Worm (Caenorhabditis elegans) whole organism, L3 larva: ENCODE results near the gene F47C12.8.
A peak's percentile ranks its signal among the peaks of the same experiment; 100 is the strongest.

Source experiments
- R02D3.7 ChIP-seq: fragments of 150-350 bp; optimal IDR thresholded peaks from 2 replicates; lab custom pipeline; 2014; ENCODE audit warnings: missing biosample characterization, missing genetic modification characterization
- ZK546.5 ChIP-seq: sonication (generic microtip); optimal IDR thresholded peaks from 2 replicates; lab custom pipeline; 2017; ENCODE audit warnings: missing biosample characterization, missing genetic modification characterization
- aly-2 ChIP-seq: fragments of 150-350 bp; optimal IDR thresholded peaks from 2 replicates; lab custom pipeline; 2014; ENCODE audit warnings: missing biosample characterization, missing genetic modification characterization
- ama-1 ChIP-seq: fragments of 150-350 bp; optimal IDR thresholded peaks from 2 replicates; lab custom pipeline; 2018
- ceh-28 ChIP-seq: fragments of 150-350 bp; optimal IDR thresholded peaks from 2 replicates; lab custom pipeline; 2014; ENCODE audit warnings: missing biosample characterization, missing genetic modification reagents, missing genetic modification characterization
- ceh-9 ChIP-seq: sonication (generic microtip); optimal IDR thresholded peaks from 2 replicates; lab custom pipeline; 2018; ENCODE audit warnings: missing biosample characterization, missing genetic modification characterization
- daf-12 ChIP-seq: fragments of 150-350 bp; optimal IDR thresholded peaks from 2 replicates; lab custom pipeline; 2014; ENCODE audit warnings: missing biosample characterization, missing genetic modification reagents, missing genetic modification characterization
- egl-27 ChIP-seq: sonication (generic microtip); optimal IDR thresholded peaks from 4 replicates; lab custom pipeline; 2017; ENCODE audit warnings: missing biosample characterization, missing genetic modification reagents, missing genetic modification characterization
- elt-1 ChIP-seq: fragments of 150-350 bp; optimal IDR thresholded peaks from 2 replicates; lab custom pipeline; 2014; ENCODE audit warnings: missing biosample characterization, missing genetic modification characterization
- elt-2 ChIP-seq: sonication (generic microtip); optimal IDR thresholded peaks from 2 replicates; lab custom pipeline; 2016; ENCODE audit warnings: missing genetic modification reagents, mild to moderate bottlenecking, missing genetic modification characterization, missing compliant biosample characterization
- elt-3 ChIP-seq, 3 experiments: fragments of 150-350 bp in 1 of 3; sonication (generic microtip) in 2 of 3; optimal IDR thresholded peaks; 2 replicates in 2 of 3; 4 replicates in 1 of 3; lab custom pipeline; 2014 to 2017; ENCODE audit warnings: missing biosample characterization in 3 of 3, missing genetic modification characterization in 3 of 3
- eor-1 ChIP-seq, 2 experiments: fragments of 150-350 bp; optimal IDR thresholded peaks; 2 replicates each; lab custom pipeline; 2014 to 2018; ENCODE audit warnings: missing biosample characterization in 2 of 2, missing genetic modification characterization in 2 of 2
- fkh-10 ChIP-seq: sonication (generic microtip); optimal IDR thresholded peaks from 2 replicates; lab custom pipeline; 2017; ENCODE audit warnings: missing biosample characterization, missing genetic modification reagents, missing genetic modification characterization
- fkh-2 ChIP-seq: fragments of 150-350 bp; optimal IDR thresholded peaks from 2 replicates; lab custom pipeline; 2014; ENCODE audit warnings: missing biosample characterization, missing genetic modification reagents, missing genetic modification characterization
- fos-1 ChIP-seq: fragments of 150-350 bp; optimal IDR thresholded peaks from 2 replicates; lab custom pipeline; 2014; ENCODE audit warnings: missing biosample characterization, missing genetic modification characterization
- hmg-11 ChIP-seq: sonication (generic microtip); optimal IDR thresholded peaks from 2 replicates; lab custom pipeline; 2016; ENCODE audit warnings: missing genetic modification characterization, missing compliant biosample characterization
- jun-1 ChIP-seq: fragments of 150-350 bp; optimal IDR thresholded peaks from 2 replicates; lab custom pipeline; 2014; ENCODE audit warnings: missing biosample characterization, missing genetic modification reagents, missing genetic modification characterization
- lin-15B ChIP-seq: fragments of 150-350 bp; optimal IDR thresholded peaks from 2 replicates; lab custom pipeline; 2014; ENCODE audit warnings: missing biosample characterization, missing genetic modification characterization
- lin-39 ChIP-seq: fragments of 150-350 bp; optimal IDR thresholded peaks from 2 replicates; lab custom pipeline; 2018; ENCODE audit warnings: missing biosample characterization, missing genetic modification reagents, missing genetic modification characterization
- lsy-12 ChIP-seq: sonication (generic microtip); optimal IDR thresholded peaks from 2 replicates; lab custom pipeline; 2016; ENCODE audit warnings: mild to moderate bottlenecking, missing genetic modification characterization, missing compliant biosample characterization
- mdl-1 ChIP-seq: fragments of 150-350 bp; optimal IDR thresholded peaks from 2 replicates; lab custom pipeline; 2014; ENCODE audit warnings: missing biosample characterization, missing genetic modification characterization
- nfya-1 ChIP-seq: sonication (generic microtip); optimal IDR thresholded peaks from 2 replicates; lab custom pipeline; 2017; ENCODE audit warnings: missing genetic modification characterization, mild to moderate bottlenecking, missing compliant biosample characterization, antibody characterized with exemption, moderate library complexity; ENCODE audit not compliant: insufficient read depth
- nhr-12 ChIP-seq: fragments of 150-350 bp; optimal IDR thresholded peaks from 2 replicates; lab custom pipeline; 2014; ENCODE audit warnings: missing biosample characterization, missing genetic modification characterization
- nhr-23 ChIP-seq: fragments of 150-350 bp; optimal IDR thresholded peaks from 2 replicates; lab custom pipeline; 2014; ENCODE audit warnings: missing biosample characterization, missing genetic modification reagents, missing genetic modification characterization
- nhr-237 ChIP-seq: fragments of 150-350 bp; optimal IDR thresholded peaks from 2 replicates; lab custom pipeline; 2014; ENCODE audit warnings: missing biosample characterization, missing genetic modification characterization
- nhr-25 ChIP-seq: sonication (generic microtip); optimal IDR thresholded peaks from 2 replicates; lab custom pipeline; 2017; ENCODE audit warnings: missing biosample characterization, missing genetic modification characterization
- nhr-43 ChIP-seq: sonication (generic microtip); optimal IDR thresholded peaks from 2 replicates; lab custom pipeline; 2016; ENCODE audit warnings: mild to moderate bottlenecking, missing genetic modification characterization, missing compliant biosample characterization; ENCODE audit not compliant: poor library complexity, severe bottlenecking
- nhr-67 ChIP-seq: fragments of 150-350 bp; optimal IDR thresholded peaks from 2 replicates; lab custom pipeline; 2014; ENCODE audit warnings: missing biosample characterization, missing genetic modification characterization
- nhr-76 ChIP-seq: fragments of 150-350 bp; sonication (generic microtip); optimal IDR thresholded peaks from 5 replicates; lab custom pipeline; 2014; ENCODE audit warnings: missing biosample characterization, missing genetic modification characterization
- nhr-77 ChIP-seq: fragments of 150-350 bp; optimal IDR thresholded peaks from 2 replicates; lab custom pipeline; 2014; ENCODE audit warnings: missing biosample characterization, missing genetic modification characterization
- pha-4 ChIP-seq: fragments of 150-350 bp; optimal IDR thresholded peaks from 2 replicates; lab custom pipeline; 2014; ENCODE audit warnings: missing biosample characterization, missing genetic modification reagents, missing genetic modification characterization
- pqm-1 ChIP-seq: fragments of 150-350 bp; optimal IDR thresholded peaks from 2 replicates; lab custom pipeline; 2017; ENCODE audit warnings: missing biosample characterization, missing genetic modification characterization, inconsistent platforms
- sea-2 ChIP-seq: fragments of 150-350 bp; sonication (generic microtip); optimal IDR thresholded peaks from 4 replicates; lab custom pipeline; 2014; ENCODE audit warnings: missing biosample characterization, missing genetic modification reagents, missing genetic modification characterization
- skn-1 ChIP-seq: fragments of 150-350 bp; optimal IDR thresholded peaks from 2 replicates; lab custom pipeline; 2014; ENCODE audit warnings: missing biosample characterization, missing genetic modification characterization
- snpc-4 ChIP-seq: fragments of 150-350 bp; optimal IDR thresholded peaks from 2 replicates; lab custom pipeline; 2014; ENCODE audit warnings: missing biosample characterization, missing genetic modification characterization
- tbx-2 ChIP-seq: sonication (generic microtip); optimal IDR thresholded peaks from 2 replicates; lab custom pipeline; 2016; ENCODE audit warnings: mild to moderate bottlenecking, missing genetic modification characterization, missing compliant biosample characterization
- unc-39 ChIP-seq: sonication (generic microtip); optimal IDR thresholded peaks from 4 replicates; lab custom pipeline; 2017; ENCODE audit warnings: missing biosample characterization, missing genetic modification characterization
- unc-62 ChIP-seq: fragments of 150-350 bp; sonication (generic microtip); optimal IDR thresholded peaks from 4 replicates; lab custom pipeline; 2014; ENCODE audit warnings: missing biosample characterization, missing genetic modification reagents, missing genetic modification characterization
- ztf-4 ChIP-seq: fragments of 150-350 bp; optimal IDR thresholded peaks from 2 replicates; lab custom pipeline; 2014; ENCODE audit warnings: missing biosample characterization, missing genetic modification characterization

Gene F47C12.8

ce11 chrIV:4032350-4032749 is 33.9 kb upstream of the F47C12.8 start:
- TF ChIP-seq elt-1 (tag; lab: Kevin White, UChicago) (no peak), elt-2 (tag; lab: Kevin White, UChicago) (peak; percentile 70), elt-3 (tag; optimal IDR thresholded peaks at IDR 0.05; lab: Kevin White, UChicago) (peak in 2 of 3 experiments; percentile 57 to 87)

- TF ChIP-seq elt-1 (tag; lab: Kevin White, UChicago) (peak; percentile 76), sea-2 (GFP tag; lab: Kevin White, UChicago) (no peak), unc-62 (peak; percentile 48), aly-2 (no peak), nhr-25 (tag; lab: Kevin White, UChicago) (peak; percentile 84), nhr-23 (tag; lab: Kevin White, UChicago) (peak; percentile 75), nhr-67 (tag; lab: Kevin White, UChicago) (no peak), ceh-28 (tag; lab: Kevin White, UChicago) (no peak), egl-27 (no peak), lin-15B (tag; lab: Kevin White, UChicago) (peak; percentile 92), nhr-12 (tag; lab: Kevin White, UChicago) (no peak), mdl-1 (tag; lab: Kevin White, UChicago) (no peak), tbx-2 (tag; lab: Kevin White, UChicago) (no peak), pqm-1 (tag; lab: Kevin White, UChicago) (no peak), elt-3 (tag; optimal IDR thresholded peaks at IDR 0.05; lab: Kevin White, UChicago) (peak in 1 of 3 experiments; percentile 15), R02D3.7 (tag; lab: Kevin White, UChicago) (peak; percentile 28), nhr-43 (tag; lab: Kevin White, UChicago) (peak; percentile 56)
Observed at ce11 chrIV:4030917-4031599, 32.6 kb upstream of the F47C12.8 start.

DNA sequence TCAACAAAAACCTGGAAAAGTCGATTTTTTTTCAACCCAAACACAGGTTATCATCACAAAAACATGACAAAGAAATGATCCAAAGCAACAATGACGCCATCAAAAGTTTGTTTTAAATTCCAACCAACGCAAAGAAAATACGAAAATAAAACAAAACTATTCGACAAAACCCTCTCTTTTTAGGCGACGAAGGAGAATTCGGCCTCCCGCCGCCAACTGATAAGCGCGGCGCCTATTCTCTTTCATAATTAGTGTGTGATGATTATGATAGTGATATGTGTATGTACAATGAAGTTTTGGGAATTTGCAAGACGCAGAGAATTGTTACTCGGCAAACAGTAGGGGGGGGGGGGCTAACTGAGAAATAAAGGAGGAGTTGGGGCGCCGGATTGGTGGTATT is 30.9 kb upstream of the F47C12.8 start:
- TF ChIP-seq fkh-10 (GFP tag; lab: Kevin White, UChicago) (no peak), R02D3.7 (tag; lab: Kevin White, UChicago) (no peak), nhr-76 (tag; lab: Kevin White, UChicago) (no peak), ceh-9 (no peak), elt-2 (tag; lab: Kevin White, UChicago) (peak; percentile 75), eor-1 (tag; optimal IDR thresholded peaks at IDR 0.05; lab: Kevin White, UChicago) (no peak), nhr-25 (tag; lab: Kevin White, UChicago) (peak; percentile 33), jun-1 (tag; lab: Kevin White, UChicago) (peak; percentile 15), nhr-237 (tag; lab: Kevin White, UChicago) (no peak), snpc-4 (tag; lab: Kevin White, UChicago) (no peak), ceh-28 (tag; lab: Kevin White, UChicago) (no peak), ama-1 (lab: Kevin White, UChicago) (peak; percentile 60), pqm-1 (tag; lab: Kevin White, UChicago) (peak; percentile 41), unc-39 (tag; lab: Kevin White, UChicago) (no peak), fkh-2 (tag; lab: Kevin White, UChicago) (no peak), lin-15B (tag; lab: Kevin White, UChicago) (no peak)

DNA sequence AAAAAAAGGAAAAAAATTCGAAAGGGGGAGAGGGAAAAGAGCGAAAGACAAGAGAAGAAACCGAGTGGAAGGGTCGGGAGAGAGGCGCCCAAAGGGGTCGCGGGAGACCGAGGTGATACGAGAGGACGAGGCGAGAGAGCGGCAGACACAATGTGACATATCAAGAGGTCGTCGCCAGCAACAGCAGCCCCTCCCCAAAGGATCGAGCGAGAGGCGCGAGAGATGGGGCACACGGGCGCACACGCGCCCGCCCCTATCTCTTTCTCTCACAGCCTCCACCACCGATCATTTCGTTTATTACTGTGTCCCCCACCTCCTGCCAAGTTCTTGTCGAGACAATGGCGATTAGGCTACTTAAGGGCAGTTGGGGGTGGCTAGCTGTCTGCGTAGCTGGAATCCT is 29.8 kb upstream of the F47C12.8 start:
- TF ChIP-seq lin-39 (tag; lab: Kevin White, UChicago) (peak; percentile 91), lsy-12 (tag; lab: Kevin White, UChicago) (no peak), snpc-4 (tag; lab: Kevin White, UChicago) (peak; percentile 62), egl-27 (peak; percentile 59), nfya-1 (tag; lab: Kevin White, UChicago) (peak; percentile 54), mdl-1 (tag; lab: Kevin White, UChicago) (peak; percentile 40), pqm-1 (tag; lab: Kevin White, UChicago) (peak; percentile 22), elt-3 (tag; optimal IDR thresholded peaks at IDR 0.05; lab: Kevin White, UChicago) (no peak), ZK546.5 (tag; lab: Kevin White, UChicago) (no peak), R02D3.7 (tag; lab: Kevin White, UChicago) (no peak), hmg-11 (tag; lab: Kevin White, UChicago) (peak; percentile 47), nhr-67 (tag; lab: Kevin White, UChicago) (no peak), fos-1 (tag; lab: Kevin White, UChicago) (no peak), aly-2 (no peak), nhr-23 (tag; lab: Kevin White, UChicago) (peak; percentile 55), jun-1 (tag; lab: Kevin White, UChicago) (peak; percentile 54), eor-1 (tag; optimal IDR thresholded peaks at IDR 0.05; lab: Kevin White, UChicago) (no peak), nhr-25 (tag; lab: Kevin White, UChicago) (peak; percentile 89), nhr-12 (tag; lab: Kevin White, UChicago) (no peak), lin-15B (tag; lab: Kevin White, UChicago) (peak; percentile 3), nhr-43 (tag; lab: Kevin White, UChicago) (peak; percentile 41), ama-1 (lab: Kevin White, UChicago) (peak; percentile 26), daf-12 (tag; lab: Kevin White, UChicago) (no peak), elt-2 (tag; lab: Kevin White, UChicago) (peak; percentile 84), elt-1 (tag; lab: Kevin White, UChicago) (peak; percentile 17), pha-4 (peak; percentile 77), tbx-2 (tag; lab: Kevin White, UChicago) (peak; percentile 26), nhr-77 (tag; lab: Kevin White, UChicago) (no peak), fkh-10 (GFP tag; lab: Kevin White, UChicago) (no peak), skn-1 (tag; lab: Kevin White, UChicago) (peak; percentile 78), ztf-4 (tag; lab: Kevin White, UChicago) (no peak)
